Worm (Caenorhabditis elegans) whole organism, L2 larva: ENCODE results near the gene cpr-9.

Experiments used
- C34F6.9 ChIP-seq: fragments of 150-350 bp; optimal IDR thresholded peaks from 2 replicates; lab custom pipeline; 2014; ENCODE audit warnings: missing biosample characterization, missing genetic modification characterization
- F13H6.1 ChIP-seq: sonication (generic microtip); optimal IDR thresholded peaks from 2 replicates; lab custom pipeline; 2016; ENCODE audit warnings: missing genetic modification characterization, missing compliant biosample characterization
- R02D3.7 ChIP-seq: fragments of 150-350 bp; optimal IDR thresholded peaks from 2 replicates; lab custom pipeline; 2014; ENCODE audit warnings: missing biosample characterization, missing genetic modification characterization
- Y55F3AM.14 ChIP-seq: fragments of 200-800 bp; sonication (Bioruptor generic); optimal IDR thresholded peaks from 2 replicates; lab custom pipeline; 2018; ENCODE audit warnings: mild to moderate bottlenecking, missing genetic modification characterization, missing compliant biosample characterization
- ZK546.5 ChIP-seq: sonication (generic microtip); optimal IDR thresholded peaks from 2 replicates; lab custom pipeline; 2017; ENCODE audit warnings: missing biosample characterization, missing genetic modification characterization
- alr-1 ChIP-seq: fragments of 150-350 bp; optimal IDR thresholded peaks from 2 replicates; lab custom pipeline; 2014; ENCODE audit warnings: missing biosample characterization, missing genetic modification characterization
- aly-2 ChIP-seq: fragments of 150-350 bp; optimal IDR thresholded peaks from 2 replicates; lab custom pipeline; 2014; ENCODE audit warnings: missing biosample characterization, missing genetic modification characterization
- ama-1 ChIP-seq: fragments of 150-350 bp; optimal IDR thresholded peaks from 2 replicates; lab custom pipeline; 2018; ENCODE audit warnings: inconsistent platforms
- blmp-1 ChIP-seq: sonication (generic microtip); optimal IDR thresholded peaks from 2 replicates; lab custom pipeline; 2017; ENCODE audit warnings: missing genetic modification characterization, mild to moderate bottlenecking, missing compliant biosample characterization, antibody characterized with exemption, moderate library complexity; ENCODE audit not compliant: insufficient read depth
- ceh-16 ChIP-seq: fragments of 150-350 bp; optimal IDR thresholded peaks from 2 replicates; lab custom pipeline; 2014; ENCODE audit warnings: missing biosample characterization, missing genetic modification characterization
- ceh-82 ChIP-seq: fragments of 150-350 bp; optimal IDR thresholded peaks from 2 replicates; lab custom pipeline; 2014; ENCODE audit warnings: missing biosample characterization, missing genetic modification characterization
- crh-2 ChIP-seq: sonication (generic microtip); optimal IDR thresholded peaks from 2 replicates; lab custom pipeline; 2017; ENCODE audit warnings: missing biosample characterization, missing genetic modification characterization
- dmd-4 ChIP-seq: sonication (generic microtip); optimal IDR thresholded peaks from 2 replicates; lab custom pipeline; 2017; ENCODE audit warnings: missing biosample characterization, missing genetic modification characterization
- elt-1 ChIP-seq: fragments of 150-350 bp; optimal IDR thresholded peaks from 2 replicates; lab custom pipeline; 2014; ENCODE audit warnings: missing biosample characterization, missing genetic modification characterization
- elt-3 ChIP-seq: sonication (generic microtip); optimal IDR thresholded peaks from 2 replicates; lab custom pipeline; 2017; ENCODE audit warnings: missing biosample characterization, missing genetic modification characterization
- fos-1 ChIP-seq: fragments of 150-350 bp; optimal IDR thresholded peaks from 2 replicates; lab custom pipeline; 2014; ENCODE audit warnings: missing biosample characterization, missing genetic modification characterization
- gmeb-1 ChIP-seq: fragments of 150-350 bp; optimal IDR thresholded peaks from 2 replicates; lab custom pipeline; 2014; ENCODE audit warnings: missing biosample characterization, missing genetic modification characterization
- lin-11 ChIP-seq: fragments of 150-350 bp; sonication (generic microtip); optimal IDR thresholded peaks from 2 replicates; lab custom pipeline; 2014; ENCODE audit warnings: missing biosample characterization, missing genetic modification characterization, inconsistent platforms, mixed read lengths
- lin-39 ChIP-seq: fragments of 150-350 bp; optimal IDR thresholded peaks from 2 replicates; lab custom pipeline; 2014; ENCODE audit warnings: missing biosample characterization, missing genetic modification reagents, missing genetic modification characterization
- lsy-2 ChIP-seq, 2 experiments: fragments of 150-350 bp in 1 of 2; sonication (generic microtip) in 1 of 2; optimal IDR thresholded peaks; 2 replicates each; lab custom pipeline; 2014 to 2017; ENCODE audit warnings: missing biosample characterization in 2 of 2, missing genetic modification characterization in 2 of 2
- mab-5 ChIP-seq: fragments of 150-350 bp; optimal IDR thresholded peaks from 2 replicates; lab custom pipeline; 2014; ENCODE audit warnings: missing biosample characterization, missing genetic modification characterization
- mbf-1 ChIP-seq: sonication (generic microtip); optimal IDR thresholded peaks from 2 replicates; lab custom pipeline; 2017; ENCODE audit warnings: missing biosample characterization, missing genetic modification characterization
- mdl-1 ChIP-seq, 2 experiments: fragments of 150-350 bp in 1 of 2; sonication (generic microtip) in 1 of 2; optimal IDR thresholded peaks; 2 replicates each; lab custom pipeline; 2017; ENCODE audit warnings: missing biosample characterization in 2 of 2, missing genetic modification characterization in 2 of 2
- nhr-10 ChIP-seq: sonication (generic microtip); optimal IDR thresholded peaks from 2 replicates; lab custom pipeline; 2017; ENCODE audit warnings: missing biosample characterization, missing genetic modification characterization
- nhr-11 ChIP-seq: fragments of 150-350 bp; optimal IDR thresholded peaks from 2 replicates; lab custom pipeline; 2014; ENCODE audit warnings: missing biosample characterization, missing genetic modification characterization
- nhr-129 ChIP-seq: fragments of 150-350 bp; optimal IDR thresholded peaks from 2 replicates; lab custom pipeline; 2014; ENCODE audit warnings: missing biosample characterization, missing genetic modification characterization
- nhr-23 ChIP-seq: fragments of 150-350 bp; optimal IDR thresholded peaks from 2 replicates; lab custom pipeline; 2014; ENCODE audit warnings: missing biosample characterization, missing genetic modification reagents, missing genetic modification characterization
- nhr-237 ChIP-seq: fragments of 150-350 bp; optimal IDR thresholded peaks from 2 replicates; lab custom pipeline; 2014; ENCODE audit warnings: missing biosample characterization, missing genetic modification characterization
- nhr-25 ChIP-seq: fragments of 150-350 bp; sonication (generic microtip); optimal IDR thresholded peaks from 3 replicates; lab custom pipeline; 2014; ENCODE audit warnings: missing biosample characterization, missing genetic modification characterization
- nhr-6 ChIP-seq: fragments of 150-350 bp; optimal IDR thresholded peaks from 2 replicates; lab custom pipeline; 2014; ENCODE audit warnings: missing biosample characterization, missing genetic modification characterization
- sma-9 ChIP-seq, 2 experiments: fragments of 150-350 bp in 1 of 2; sonication (generic microtip) in 1 of 2; optimal IDR thresholded peaks; 2 replicates each; lab custom pipeline; 2014 to 2016; ENCODE audit warnings: missing genetic modification characterization in 2 of 2, mild to moderate bottlenecking in 1 of 2, missing biosample characterization in 1 of 2, missing compliant biosample characterization in 1 of 2, missing genetic modification reagents in 1 of 2, moderate library complexity in 1 of 2
- snpc-4 ChIP-seq: fragments of 150-350 bp; optimal IDR thresholded peaks from 2 replicates; lab custom pipeline; 2014; ENCODE audit warnings: missing biosample characterization, missing genetic modification characterization
- unc-55 ChIP-seq: fragments of 150-350 bp; sonication (generic microtip); optimal IDR thresholded peaks from 3 replicates; lab custom pipeline; 2014; ENCODE audit warnings: missing biosample characterization, missing genetic modification reagents, missing genetic modification characterization
- unc-62 ChIP-seq: fragments of 150-350 bp; optimal IDR thresholded peaks from 2 replicates; lab custom pipeline; 2014; ENCODE audit warnings: missing biosample characterization, missing genetic modification reagents, missing genetic modification characterization
- zag-1 ChIP-seq: fragments of 150-350 bp; optimal IDR thresholded peaks from 2 replicates; lab custom pipeline; 2014; ENCODE audit warnings: missing biosample characterization, missing genetic modification characterization
- ztf-1 ChIP-seq: fragments of 200-800 bp; sonication (Bioruptor generic); conservative IDR thresholded peaks from 2 replicates; pipeline ENCODE4 v1.3.6; 2022; ENCODE audit warnings: missing genetic modification characterization, missing compliant biosample characterization
- ztf-11 ChIP-seq: sonication (generic microtip); optimal IDR thresholded peaks from 2 replicates; lab custom pipeline; 2017; ENCODE audit warnings: missing biosample characterization, missing genetic modification characterization
- ztf-4 ChIP-seq: fragments of 150-350 bp; optimal IDR thresholded peaks from 2 replicates; lab custom pipeline; 2014; ENCODE audit warnings: missing biosample characterization, missing genetic modification characterization

cpr-9 gene

DNA sequence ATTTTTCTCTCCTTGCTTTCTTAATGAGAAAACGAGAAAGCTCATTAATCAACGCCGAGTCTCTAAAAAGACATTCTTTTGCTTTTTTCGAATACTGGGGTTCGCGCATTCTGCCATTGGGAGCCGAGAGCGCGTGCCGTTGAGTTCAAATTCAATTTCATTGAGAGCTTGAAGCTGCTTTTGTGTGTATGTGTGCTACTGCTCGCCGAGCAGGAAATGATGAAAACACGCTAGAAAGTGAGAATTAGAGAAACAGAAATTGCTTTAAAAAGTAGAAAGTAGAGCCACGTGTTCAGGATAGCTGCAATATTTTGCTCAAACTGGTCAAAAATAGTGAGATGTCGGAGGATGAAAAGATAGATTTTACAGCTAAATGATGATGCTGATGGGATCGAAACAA lies 22.8 kb downstream of the cpr-9 start:
- TF ChIP-seq mab-5 (tag; lab: Kevin White, UChicago) (no peak), unc-55 (GFP tag; lab: Kevin White, UChicago) (peak; percentile 7), unc-62 (GFP tag; lab: Kevin White, UChicago) (no peak), ama-1 (lab: Kevin White, UChicago) (no peak), sma-9 (GFP tag; optimal IDR thresholded peaks at IDR 0.05; lab: Kevin White, UChicago) (peak; percentile 42), sma-9 (tag; optimal IDR thresholded peaks at IDR 0.05; lab: Kevin White, UChicago) (no peak), mbf-1 (tag; lab: Kevin White, UChicago) (no peak), lin-39 (tag; lab: Kevin White, UChicago) (no peak), nhr-25 (no peak), zag-1 (tag; lab: Kevin White, UChicago) (peak; percentile 46), F13H6.1 (tag; lab: Kevin White, UChicago) (no peak), ztf-4 (tag; lab: Kevin White, UChicago) (no peak), gmeb-1 (no peak), elt-3 (tag; lab: Kevin White, UChicago) (no peak), ceh-16 (tag; lab: Kevin White, UChicago) (no peak), nhr-11 (tag; lab: Kevin White, UChicago) (no peak), fos-1 (tag; lab: Kevin White, UChicago) (no peak), elt-1 (tag; lab: Kevin White, UChicago) (no peak), ZK546.5 (tag; lab: Kevin White, UChicago) (no peak), ztf-11 (tag; lab: Kevin White, UChicago) (no peak), lin-11 (tag; lab: Kevin White, UChicago) (no peak), snpc-4 (tag; lab: Kevin White, UChicago) (no peak), nhr-129 (tag; lab: Kevin White, UChicago) (peak; percentile 34), nhr-23 (no peak), ztf-1 (GFP tag; lab: Robert Waterston, UW) (no peak), nhr-237 (no peak), ceh-82 (tag; lab: Kevin White, UChicago) (no peak), dmd-4 (tag; lab: Kevin White, UChicago) (no peak), Y55F3AM.14 (GFP tag; lab: Kevin White, UChicago) (no peak), C34F6.9 (tag; lab: Kevin White, UChicago) (peak; percentile 58), blmp-1 (tag; lab: Kevin White, UChicago) (no peak), nhr-10 (tag; lab: Kevin White, UChicago) (no peak), lsy-2 (tag; optimal IDR thresholded peaks at IDR 0.05; lab: Kevin White, UChicago) (peak in 1 of 2 experiments; percentile 60), alr-1 (no peak), crh-2 (tag; lab: Kevin White, UChicago) (no peak), R02D3.7 (no peak)

DNA sequence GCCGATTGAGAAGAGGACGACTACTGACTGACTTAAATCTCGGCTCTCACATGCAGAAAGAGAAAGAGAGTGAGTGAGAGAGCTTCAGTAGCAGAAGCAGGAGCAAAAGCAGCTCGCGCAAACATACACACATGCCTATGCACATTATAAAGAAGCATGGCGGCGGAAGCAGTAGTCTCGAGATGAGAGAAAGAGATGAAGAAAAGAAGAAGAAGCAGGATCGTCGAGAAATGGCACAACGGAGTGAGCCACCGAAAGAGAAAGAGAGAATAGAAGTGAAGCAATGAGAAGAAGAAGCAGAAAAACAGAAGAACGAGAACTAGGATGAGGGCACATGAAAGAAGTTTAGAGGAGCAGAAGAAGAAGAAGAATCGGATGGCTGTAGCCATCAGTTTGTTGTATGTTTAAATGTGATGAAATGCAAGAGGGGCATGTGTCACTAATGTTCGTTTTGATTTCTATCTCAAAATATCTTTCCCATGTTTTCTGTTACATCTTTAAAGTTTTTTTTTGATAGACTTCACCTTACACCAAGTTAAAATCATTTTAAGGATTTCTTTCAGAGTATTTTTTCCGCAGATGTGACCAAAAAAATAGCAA lies 24.1 kb downstream of the cpr-9 start:
- TF ChIP-seq aly-2 (tag; lab: Kevin White, UChicago) (no peak), F13H6.1 (tag; lab: Kevin White, UChicago) (peak; percentile 48), crh-2 (tag; lab: Kevin White, UChicago) (peak; percentile 41), nhr-237 (no peak), nhr-6 (tag; lab: Kevin White, UChicago) (no peak), unc-62 (GFP tag; lab: Kevin White, UChicago) (no peak), zag-1 (tag; lab: Kevin White, UChicago) (peak; percentile 82), lin-11 (tag; lab: Kevin White, UChicago) (peak; percentile 56), ztf-1 (GFP tag; lab: Robert Waterston, UW) (no peak), ceh-16 (tag; lab: Kevin White, UChicago) (no peak), C34F6.9 (tag; lab: Kevin White, UChicago) (peak; percentile 76), mab-5 (tag; lab: Kevin White, UChicago) (peak; percentile 7), gmeb-1 (no peak), alr-1 (no peak), unc-55 (GFP tag; lab: Kevin White, UChicago) (peak; percentile 56), dmd-4 (tag; lab: Kevin White, UChicago) (no peak), mdl-1 (tag; optimal IDR thresholded peaks at IDR 0.05; lab: Kevin White, UChicago) (peak; percentile 61 to 77), ztf-4 (tag; lab: Kevin White, UChicago) (no peak), nhr-25 (no peak), nhr-129 (tag; lab: Kevin White, UChicago) (peak; percentile 75), lsy-2 (tag; optimal IDR thresholded peaks at IDR 0.05; lab: Kevin White, UChicago) (peak in 1 of 2 experiments; percentile 56), sma-9 (GFP tag; optimal IDR thresholded peaks at IDR 0.05; lab: Kevin White, UChicago) (peak; percentile 29), sma-9 (tag; optimal IDR thresholded peaks at IDR 0.05; lab: Kevin White, UChicago) (no peak), snpc-4 (tag; lab: Kevin White, UChicago) (peak; percentile 15)
